Worm (Caenorhabditis elegans): Measurements from ENCODE around the gene fbxa-24.
A peak's percentile ranks its signal among the peaks of the same experiment; 100 is the strongest.

Gene fbxa-24

ce11 chrII:3795323-3795722 is 21.0 kb upstream of the fbxa-24 start, which contains the start of gene Y8A9A.2:
Y8A9A.2 (plus strand) TSS chrII:3795623.
- no peak for TF ChIP-seq W03F9.2 (tag; optimal IDR thresholded peaks at IDR 0.05)
- no peak for TF ChIP-seq dao-5 (tag; optimal IDR thresholded peaks at IDR 0.05)
- TF ChIP-seq him-1 (tag; optimal IDR thresholded peaks at IDR 0.05): no peak

ce11 chrII:3803219-3803618 is 13.1 kb upstream of the fbxa-24 start, which contains the start of gene ins-32:
ins-32 (minus strand) TSS chrII:3803319.
- no peak for TF ChIP-seq him-1 (tag; optimal IDR thresholded peaks at IDR 0.05)
- TF ChIP-seq W03F9.2 (tag; optimal IDR thresholded peaks at IDR 0.05): no peak
- no peak for TF ChIP-seq dao-5 (tag; optimal IDR thresholded peaks at IDR 0.05)

ce11 chrII:3805518-3805917 is 10.8 kb upstream of the fbxa-24 start:
- TF ChIP-seq W03F9.2 (tag; optimal IDR thresholded peaks at IDR 0.05) (no peak), dao-5 (tag; optimal IDR thresholded peaks at IDR 0.05) (no peak)

ce11 chrII:3806964-3807363 is 9.4 kb upstream of the fbxa-24 start, which contains the start of gene F54D10.4:
F54D10.4 (minus strand) TSS chrII:3807064.
- TF ChIP-seq W03F9.2 (tag; optimal IDR thresholded peaks at IDR 0.05) (no peak), dao-5 (tag; optimal IDR thresholded peaks at IDR 0.05) (no peak)

- TF ChIP-seq W03F9.2 (tag; optimal IDR thresholded peaks at IDR 0.05): peak; percentile 83
- TF ChIP-seq dao-5 (tag; optimal IDR thresholded peaks at IDR 0.05): no peak
Observed at ce11 chrII:3808104-3808503, 8.2 kb upstream of the fbxa-24 start, which contains the start of gene F54D10.5. F54D10.5 (minus strand) TSS chrII:3808177.

ce11 chrII:3808643-3809042 is 7.7 kb upstream of the fbxa-24 start:
- TF ChIP-seq W03F9.2 (tag; optimal IDR thresholded peaks at IDR 0.05) (no peak), dao-5 (tag; optimal IDR thresholded peaks at IDR 0.05) (no peak), him-1 (tag; optimal IDR thresholded peaks at IDR 0.05) (no peak)

ce11 chrII:3810550-3810949 is 5.8 kb upstream of the fbxa-24 start:
- no peak for TF ChIP-seq W03F9.2 (tag; optimal IDR thresholded peaks at IDR 0.05)
- TF ChIP-seq dao-5 (tag; optimal IDR thresholded peaks at IDR 0.05): no peak
- no peak for TF ChIP-seq him-1 (tag; optimal IDR thresholded peaks at IDR 0.05)

ce11 chrII:3811816-3812332 is 4.5 kb upstream of the fbxa-24 start, which contains the start of gene lido-15:
lido-15 (plus strand) TSS chrII:3812282.
- no peak for TF ChIP-seq dao-5 (tag; optimal IDR thresholded peaks at IDR 0.05)
- TF ChIP-seq W03F9.2 (tag; optimal IDR thresholded peaks at IDR 0.05): no peak
- no peak for TF ChIP-seq him-1 (tag; optimal IDR thresholded peaks at IDR 0.05)

- TF ChIP-seq him-1 (tag; optimal IDR thresholded peaks at IDR 0.05) (no peak), W03F9.2 (tag; optimal IDR thresholded peaks at IDR 0.05) (no peak), dao-5 (tag; optimal IDR thresholded peaks at IDR 0.05) (no peak)
Observed at ce11 chrII:3815445-3816208, 699 bp upstream of the fbxa-24 start.

ce11 chrII:3821248-3821647 is 4.9 kb downstream of the fbxa-24 start, which contains the start of gene F54D10.7:
F54D10.7 (minus strand) TSS chrII:3821296.
- TF ChIP-seq W03F9.2 (tag; optimal IDR thresholded peaks at IDR 0.05): no peak
- no peak for TF ChIP-seq him-1 (tag; optimal IDR thresholded peaks at IDR 0.05)
- no peak for TF ChIP-seq dao-5 (tag; optimal IDR thresholded peaks at IDR 0.05)

- TF ChIP-seq W03F9.2 (tag; optimal IDR thresholded peaks at IDR 0.05): no peak
- TF ChIP-seq him-1 (tag; optimal IDR thresholded peaks at IDR 0.05): no peak
- TF ChIP-seq dao-5 (tag; optimal IDR thresholded peaks at IDR 0.05): no peak
Observed at ce11 chrII:3823855-3824254, 7.5 kb downstream of the fbxa-24 start, which contains the start of gene skr-15. skr-15 (plus strand) TSS chrII:3824155.

ce11 chrII:3827801-3828200 is 11.5 kb downstream of the fbxa-24 start, which contains the start of gene F54D10.8:
F54D10.8 (minus strand) TSS chrII:3827901.
- no peak for TF ChIP-seq W03F9.2 (tag; optimal IDR thresholded peaks at IDR 0.05)
- TF ChIP-seq dao-5 (tag; optimal IDR thresholded peaks at IDR 0.05): no peak
- no peak for TF ChIP-seq him-1 (tag; optimal IDR thresholded peaks at IDR 0.05)

- TF ChIP-seq W03F9.2 (tag; optimal IDR thresholded peaks at IDR 0.05) (no peak), him-1 (tag; optimal IDR thresholded peaks at IDR 0.05) (no peak), dao-5 (tag; optimal IDR thresholded peaks at IDR 0.05) (no peak)
Observed at ce11 chrII:3829623-3830022, 13.3 kb downstream of the fbxa-24 start.

- TF ChIP-seq him-1 (tag; optimal IDR thresholded peaks at IDR 0.05): no peak
- no peak for TF ChIP-seq dao-5 (tag; optimal IDR thresholded peaks at IDR 0.05)
- no peak for TF ChIP-seq W03F9.2 (tag; optimal IDR thresholded peaks at IDR 0.05)
Observed at ce11 chrII:3832383-3832782, 16.1 kb downstream of the fbxa-24 start, which contains the start of gene F54D10.9. F54D10.9 (minus strand) TSS chrII:3832483.

Data from whole organism, L4/young adult.